Fruit fly (Drosophila melanogaster) whole organism, embryonic: ENCODE data around the gene trr.

ENCODE experiments used
- Atf-2 ChIP-seq: fragments of 200-800 bp; sonication (Bioruptor generic); optimal IDR thresholded peaks from 2 replicates; lab custom pipeline; 2016; ENCODE audit warnings: missing biosample characterization, missing genetic modification characterization
- BtbVII ChIP-seq: fragments of 200-800 bp; sonication (Bioruptor generic); optimal IDR thresholded peaks from 3 replicates; lab custom pipeline; 2017; ENCODE audit warnings: missing biosample characterization, mild to moderate bottlenecking, missing genetic modification characterization
- CG10209 ChIP-seq: fragments of 200-800 bp; sonication (Bioruptor generic); optimal IDR thresholded peaks from 3 replicates; lab custom pipeline; 2017; ENCODE audit warnings: missing biosample characterization, mild to moderate bottlenecking, missing genetic modification characterization, missing genetic modification reagents
- CG10321 ChIP-seq: fragments of 200-800 bp; sonication (Bioruptor generic); IDR thresholded peaks from 2 replicates; pipeline ENCODE4 v1.3.6; 2022; ENCODE audit warnings: missing biosample characterization, missing genetic modification characterization
- CG10959 ChIP-seq: fragments of 200-800 bp; sonication (Bioruptor generic); IDR thresholded peaks from 2 replicates; pipeline ENCODE4 v1.3.6; 2022; ENCODE audit warnings: missing biosample characterization, missing genetic modification characterization
- CG11093 ChIP-seq: fragments of 200-800 bp; sonication (Bioruptor generic); IDR thresholded peaks from 3 replicates; pipeline ENCODE4 v1.3.6; 2022; ENCODE audit warnings: missing biosample characterization, missing genetic modification characterization
- CG11398 ChIP-seq: fragments of 200-800 bp; sonication (Bioruptor generic); optimal IDR thresholded peaks from 2 replicates; lab custom pipeline; 2016; ENCODE audit warnings: missing biosample characterization, missing genetic modification characterization
- CG11696 ChIP-seq: fragments of 200-800 bp; sonication (Bioruptor generic); IDR thresholded peaks from 2 replicates; pipeline ENCODE4 v1.3.6; 2022; ENCODE audit warnings: missing biosample characterization, missing genetic modification characterization
- CG17612 ChIP-seq: fragments of 200-800 bp; sonication (Bioruptor generic); IDR thresholded peaks from 2 replicates; pipeline ENCODE4 v1.3.6; 2022; ENCODE audit warnings: missing biosample characterization, missing genetic modification characterization
- CG18011 ChIP-seq: fragments of 200-800 bp; sonication (Bioruptor generic); optimal IDR thresholded peaks from 2 replicates; lab custom pipeline; 2017; ENCODE audit warnings: missing biosample characterization, missing genetic modification characterization, mild to moderate bottlenecking, moderate library complexity, missing genotype
- CG2199 ChIP-seq: fragments of 200-800 bp; sonication (Bioruptor generic); IDR thresholded peaks from 3 replicates; pipeline ENCODE4 v1.3.6; 2022; ENCODE audit warnings: missing biosample characterization, missing genetic modification characterization
- CG2889 ChIP-seq: fragments of 200-800 bp; sonication (Bioruptor generic); IDR thresholded peaks from 3 replicates; pipeline ENCODE4 v1.3.6; 2022; ENCODE audit warnings: missing biosample characterization, missing genetic modification characterization
- CG3065 ChIP-seq: fragments of 200-800 bp; sonication (Bioruptor generic); optimal IDR thresholded peaks from 2 replicates; lab custom pipeline; 2016; ENCODE audit warnings: missing biosample characterization, missing genetic modification characterization
- CG31365 ChIP-seq: fragments of 200-800 bp; sonication (Bioruptor generic); optimal IDR thresholded peaks from 2 replicates; lab custom pipeline; 2018; ENCODE audit warnings: missing biosample characterization, mild to moderate bottlenecking, missing genetic modification characterization
- CG34224 ChIP-seq: fragments of 200-800 bp; sonication (Bioruptor generic); IDR thresholded peaks from 3 replicates; pipeline ENCODE4 v1.3.6; 2022; ENCODE audit warnings: missing biosample characterization, missing genetic modification characterization; ENCODE audit not compliant: partially characterized antibody
- CG3838 ChIP-seq: fragments of 200-800 bp; sonication (Bioruptor generic); optimal IDR thresholded peaks from 3 replicates; lab custom pipeline; 2016; ENCODE audit warnings: missing biosample characterization, missing genetic modification characterization
- CG4820 ChIP-seq: fragments of 200-800 bp; sonication (Bioruptor generic); optimal IDR thresholded peaks from 3 replicates; lab custom pipeline; 2016; ENCODE audit warnings: missing biosample characterization, missing genetic modification characterization
- Dbx ChIP-seq: fragments of 200-800 bp; sonication (Bioruptor generic); IDR thresholded peaks from 3 replicates; pipeline ENCODE4 v1.3.6; 2022; ENCODE audit warnings: missing biosample characterization, missing genetic modification characterization
- Deaf1 ChIP-seq: fragments of 200-800 bp; optimal IDR thresholded peaks from 3 replicates; lab custom pipeline; 2019; ENCODE audit warnings: missing biosample characterization, mild to moderate bottlenecking, missing genetic modification characterization, moderate library complexity
- Drgx ChIP-seq: fragments of 200-800 bp; sonication (Bioruptor generic); IDR thresholded peaks from 2 replicates; pipeline ENCODE4 v1.3.6; 2022; ENCODE audit warnings: missing biosample characterization, missing genetic modification characterization
- Fer3 ChIP-seq: fragments of 200-800 bp; sonication (Bioruptor generic); optimal IDR thresholded peaks from 2 replicates; lab custom pipeline; 2018; ENCODE audit warnings: missing biosample characterization, mild to moderate bottlenecking, missing genetic modification characterization, moderate library complexity
- Gsc ChIP-seq: fragments of 200-800 bp; sonication (Bioruptor generic); IDR thresholded peaks from 2 replicates; pipeline ENCODE4 v1.3.6; 2022; ENCODE audit warnings: missing biosample characterization, missing genetic modification characterization
- Hr39 ChIP-seq: fragments of >200 bp; optimal IDR thresholded peaks from 2 replicates; lab custom pipeline; 2017
- Nf-YA ChIP-seq: fragments of 200-800 bp; sonication (Bioruptor generic); IDR thresholded peaks from 2 replicates; pipeline ENCODE4 v1.3.6; 2022; ENCODE audit warnings: missing biosample characterization, missing genetic modification characterization
- Sox102F ChIP-seq: fragments of 200-800 bp; sonication (Bioruptor generic); optimal IDR thresholded peaks from 2 replicates; lab custom pipeline; 2018; ENCODE audit warnings: missing biosample characterization, mild to moderate bottlenecking, missing genetic modification characterization, moderate library complexity
- Stat92E ChIP-seq, 3 experiments: fragments of >200 bp in 2 of 3; fragments of 200-800 bp in 1 of 3; sonication (Bioruptor generic) in 1 of 3; optimal IDR thresholded peaks; 2 replicates each; lab custom pipeline; 2017 to 2019; ENCODE audit warnings: missing biosample characterization in 3 of 3, missing genetic modification characterization in 3 of 3, mild to moderate bottlenecking in 1 of 3, moderate library complexity in 1 of 3
- Tbp ChIP-seq: fragments of >200 bp; optimal IDR thresholded peaks from 2 replicates; lab custom pipeline; 2018; ENCODE audit warnings: missing biosample characterization, missing genetic modification characterization
- YL-1 ChIP-seq: fragments of 200-800 bp; sonication (Bioruptor generic); optimal IDR thresholded peaks from 3 replicates; lab custom pipeline; 2017; ENCODE audit warnings: missing biosample characterization, mild to moderate bottlenecking, missing genetic modification characterization
- amos ChIP-seq: fragments of 200-800 bp; sonication (Bioruptor generic); IDR thresholded peaks from 2 replicates; pipeline ENCODE4 v1.3.6; 2022; ENCODE audit warnings: missing biosample characterization, missing genetic modification characterization; ENCODE audit not compliant: partially characterized antibody
- ash1 ChIP-seq: fragments of 200-800 bp; sonication (Bioruptor generic); optimal IDR thresholded peaks from 2 replicates; lab custom pipeline; 2018; ENCODE audit warnings: missing biosample characterization, mild to moderate bottlenecking, missing genetic modification characterization
- ato ChIP-seq: fragments of 200-800 bp; sonication (Bioruptor generic); IDR thresholded peaks from 2 replicates; pipeline ENCODE4 v1.3.6; 2022; ENCODE audit warnings: missing biosample characterization, missing genetic modification characterization; ENCODE audit not compliant: partially characterized antibody
- br ChIP-seq: fragments of >200 bp; optimal IDR thresholded peaks from 2 replicates; lab custom pipeline; 2017
- bsh ChIP-seq, 2 experiments: fragments of 200-800 bp; sonication (Bioruptor generic); optimal IDR thresholded peaks; 2 replicates each; lab custom pipeline; 2017 to 2018; ENCODE audit warnings: mild to moderate bottlenecking in 2 of 2, missing biosample characterization in 2 of 2, missing genetic modification characterization in 2 of 2, moderate library complexity in 1 of 2
- cato ChIP-seq: fragments of 200-800 bp; sonication (Bioruptor generic); optimal IDR thresholded peaks from 2 replicates; lab custom pipeline; 2016; ENCODE audit warnings: missing biosample characterization, missing genetic modification characterization, borderline replicate concordance
- chn ChIP-seq: fragments of 200-800 bp; sonication (Bioruptor generic); optimal IDR thresholded peaks from 2 replicates; lab custom pipeline; 2016; ENCODE audit warnings: missing biosample characterization, missing genetic modification characterization
- dimm ChIP-seq: fragments of 200-800 bp; sonication (Bioruptor generic); IDR thresholded peaks from 2 replicates; pipeline ENCODE4 v1.3.6; 2022; ENCODE audit warnings: missing biosample characterization, missing genetic modification characterization
- gcm ChIP-seq: fragments of 200-800 bp; sonication (Bioruptor generic); optimal IDR thresholded peaks from 2 replicates; lab custom pipeline; 2019; ENCODE audit warnings: missing biosample characterization, mild to moderate bottlenecking, missing genetic modification characterization, moderate library complexity
- gem ChIP-seq: fragments of 200-800 bp; sonication (Bioruptor generic); optimal IDR thresholded peaks from 2 replicates; lab custom pipeline; 2019; ENCODE audit warnings: missing biosample characterization, mild to moderate bottlenecking, missing genetic modification characterization, moderate library complexity
- gt ChIP-seq: fragments of 200-800 bp; sonication (Bioruptor generic); IDR thresholded peaks from 2 replicates; pipeline ENCODE4 v1.3.6; 2022; ENCODE audit warnings: missing biosample characterization, missing genetic modification characterization
- maf-S ChIP-seq: fragments of 200-800 bp; sonication (Bioruptor generic); optimal IDR thresholded peaks from 2 replicates; lab custom pipeline; 2016; ENCODE audit warnings: missing biosample characterization, missing genetic modification characterization
- mam ChIP-seq: fragments of 200-800 bp; sonication (Bioruptor generic); optimal IDR thresholded peaks from 3 replicates; lab custom pipeline; 2016; ENCODE audit warnings: missing biosample characterization, missing genetic modification characterization
- nau ChIP-seq: fragments of 200-800 bp; sonication (Bioruptor generic); optimal IDR thresholded peaks from 3 replicates; lab custom pipeline; 2017; ENCODE audit warnings: missing biosample characterization, mild to moderate bottlenecking, missing genetic modification characterization, missing genetic modification reagents
- otp ChIP-seq: fragments of 200-800 bp; sonication (Bioruptor generic); IDR thresholded peaks from 3 replicates; pipeline ENCODE4, ENCODE4 v1.3.6; 2022; ENCODE audit warnings: missing biosample characterization, missing genetic modification characterization
- pb ChIP-seq: fragments of 200-800 bp; sonication (Bioruptor generic); optimal IDR thresholded peaks from 3 replicates; lab custom pipeline; 2016; ENCODE audit warnings: missing biosample characterization, missing genetic modification characterization
- psq ChIP-seq: fragments of 200-800 bp; sonication (Bioruptor generic); optimal IDR thresholded peaks from 2 replicates; lab custom pipeline; 2017; ENCODE audit warnings: missing biosample characterization, missing genetic modification characterization
- ranshi ChIP-seq: fragments of 200-800 bp; sonication (Bioruptor generic); IDR thresholded peaks from 2 replicates; pipeline ENCODE4 v1.3.6; 2022; ENCODE audit warnings: missing biosample characterization, missing genetic modification characterization
- schlank ChIP-seq: fragments of 200-800 bp; sonication (Bioruptor generic); optimal IDR thresholded peaks from 2 replicates; lab custom pipeline; 2018; ENCODE audit warnings: missing biosample characterization, mild to moderate bottlenecking, missing genetic modification characterization
- sd ChIP-seq: fragments of 200-800 bp; sonication (Bioruptor generic); optimal IDR thresholded peaks from 3 replicates; lab custom pipeline; 2018; ENCODE audit warnings: missing biosample characterization, mild to moderate bottlenecking, missing genetic modification characterization, moderate library complexity
- sna ChIP-seq: fragments of 200-800 bp; sonication (Bioruptor generic); IDR thresholded peaks from 2 replicates; pipeline ENCODE4 v1.3.6; 2022; ENCODE audit warnings: missing biosample characterization, missing genetic modification characterization; ENCODE audit not compliant: partially characterized antibody
- vnd ChIP-seq: fragments of 200-800 bp; sonication (Bioruptor generic); IDR thresholded peaks from 3 replicates; pipeline ENCODE4 v1.3.6; 2022; ENCODE audit warnings: missing biosample characterization, missing genetic modification characterization; ENCODE audit not compliant: partially characterized antibody
- zf30C ChIP-seq: fragments of 200-800 bp; sonication (Bioruptor generic); optimal IDR thresholded peaks from 3 replicates; lab custom pipeline; 2018; ENCODE audit warnings: missing biosample characterization, mild to moderate bottlenecking, missing genetic modification characterization

The trr gene

dm6 chrX:1854070-1854469 lies 35.7 kb downstream of the trr start (continued):
- TF ChIP-seq dimm (peak; percentile 43; the same call in 1 of the 2 replicates), YL-1 (peak; percentile 36), cato (GFP tag; lab: Kevin White, UChicago) (no peak), br (lab: Kevin White, UChicago) (no peak), nau (GFP tag; lab: Kevin White, UChicago) (peak; percentile 83), CG10209 (GFP tag; lab: Kevin White, UChicago) (peak; percentile 75), CG11696 (GFP tag; lab: Robert Waterston, UW) (0 out of 2 replicates have a peak, but pooled peaks have one; percentile 49), pb (peak; percentile 57), CG18011 (GFP tag; lab: Kevin White, UChicago) (peak; percentile 43), CG11398 (GFP tag; lab: Kevin White, UChicago) (peak; percentile 67), zf30C (GFP tag; lab: Kevin White, UChicago) (no peak), gt (GFP tag; lab: Robert Waterston, UW) (no peak), maf-S (GFP tag; lab: Kevin White, UChicago) (peak; percentile 54), CG4820 (GFP tag; lab: Kevin White, UChicago) (no peak), CG31365 (tag; lab: Kevin White, UChicago) (peak; percentile 66), CG2199 (GFP tag; lab: Robert Waterston, UW) (no peak), CG3838 (peak; percentile 42), ranshi (peak; percentile 72), Tbp (no peak), psq (GFP tag; lab: Kevin White, UChicago) (peak; percentile 6), CG3065 (GFP tag; lab: Kevin White, UChicago) (no peak), mam (GFP tag; lab: Kevin White, UChicago) (peak; percentile 56), BtbVII (peak; percentile 89), Gsc (GFP tag; lab: Robert Waterston, UW) (no peak), ash1 (peak; percentile 87), gcm (GFP tag; lab: Kevin White, UChicago) (no peak), Deaf1 (tag; lab: Kevin White, UChicago) (no peak), CG10959 (no peak), CG2889 (GFP tag; lab: Robert Waterston, UW) (peak; percentile 65; the same call in 2 of the 3 replicates), Sox102F (GFP tag; lab: Kevin White, UChicago) (peak; percentile 14), CG10321 (GFP tag; lab: Robert Waterston, UW) (no peak), ato (GFP tag; lab: Robert Waterston, UW) (no peak), chn (GFP tag; lab: Kevin White, UChicago) (no peak), bsh (GFP tag; optimal IDR thresholded peaks at IDR 0.05; lab: Kevin White, UChicago) (no peak), gem (tag; lab: Kevin White, UChicago) (peak; percentile 36), sna (GFP tag; lab: Robert Waterston, UW) (no peak), Fer3 (tag; lab: Kevin White, UChicago) (peak; percentile 78), CG17612 (GFP tag; lab: Robert Waterston, UW) (peak; percentile 60; the same call in 1 of the 2 replicates), schlank (tag; lab: Kevin White, UChicago) (peak; percentile 84), vnd (GFP tag; lab: Robert Waterston, UW) (no peak), amos (GFP tag; lab: Robert Waterston, UW) (no peak), Atf-2 (GFP tag; lab: Kevin White, UChicago) (no peak), sd (tag; lab: Kevin White, UChicago) (peak; percentile 56), Stat92E (GFP tag; optimal IDR thresholded peaks at IDR 0.05; lab: Kevin White, UChicago) (no peak), Dbx (GFP tag; lab: Robert Waterston, UW) (peak; percentile 89; the same call in 2 of the 3 replicates), Drgx (GFP tag; lab: Robert Waterston, UW) (no peak), CG34224 (GFP tag; lab: Robert Waterston, UW) (no peak), Hr39 (lab: Kevin White, UChicago) (no peak), otp (GFP tag; lab: Robert Waterston, UW) (peak; percentile 59; the same call in 1 of the 3 replicates), CG11093 (GFP tag; lab: Robert Waterston, UW) (no peak), Nf-YA (GFP tag; lab: Robert Waterston, UW) (peak; percentile 74)
